Worm (Caenorhabditis elegans): ENCODE results near the gene C34E10.9.
A peak's percentile ranks its signal among the peaks of the same experiment; 100 is the strongest.

C34E10.9 gene

ce11 chrIII:5305725-5306124, 42.5 kb upstream of the C34E10.9 start (continued):
- peak; percentile 68 for TF ChIP-seq nhr-111 (GFP tag; optimal IDR thresholded peaks at IDR 0.05)
- TF ChIP-seq madf-9 (GFP tag; conservative IDR thresholded peaks at IDR 0.05), result peak; percentile 89
- peak; percentile 56 for TF ChIP-seq nhr-102 (tag; optimal IDR thresholded peaks at IDR 0.05)
- peak; percentile 81 for TF ChIP-seq mes-2 (tag; optimal IDR thresholded peaks at IDR 0.05; ENCODE audit: poor library complexity, severe bottlenecking)
- peak; percentile 86 for TF ChIP-seq mxl-2 (GFP tag; conservative IDR thresholded peaks at IDR 0.05)
- peak; percentile 79 for TF ChIP-seq unc-130 (GFP tag; optimal IDR thresholded peaks at IDR 0.05)
- no peak for TF ChIP-seq ztf-11 (tag; optimal IDR thresholded peaks at IDR 0.05)
- TF ChIP-seq daf-8 (GFP tag; IDR thresholded peaks at IDR 0.05), result 0 out of 2 replicates have a peak, but pooled peaks have one; percentile 65
- TF ChIP-seq F10B5.3 (tag; optimal IDR thresholded peaks at IDR 0.05), result peak; percentile 59
- TF ChIP-seq nhr-48 (tag; optimal IDR thresholded peaks at IDR 0.05), result no peak
- TF ChIP-seq skn-1 (tag; optimal IDR thresholded peaks at IDR 0.05), result no peak
- TF ChIP-seq lim-7 (GFP tag; IDR thresholded peaks at IDR 0.05), result peak; percentile 99
- TF ChIP-seq nhr-25 (tag; optimal IDR thresholded peaks at IDR 0.05; ENCODE audit: borderline replicate concordance, insufficient read depth), result no peak
- no peak for TF ChIP-seq attf-4 (tag; optimal IDR thresholded peaks at IDR 0.05)
- peak; percentile 15 to 62 for TF ChIP-seq hif-1 (tag; optimal IDR thresholded peaks at IDR 0.05)
- TF ChIP-seq F26F4.8 (GFP tag; conservative IDR thresholded peaks at IDR 0.05), result peak; percentile 98
- TF ChIP-seq mdt-29 (GFP tag; IDR thresholded peaks at IDR 0.05), result peak; percentile 44; the same call in 1 of the 2 replicates
- peak; percentile 89 for TF ChIP-seq vab-7 (GFP tag; IDR thresholded peaks at IDR 0.05)
- TF ChIP-seq tra-1 (GFP tag; IDR thresholded peaks at IDR 0.05), result peak; percentile 83
- peak; percentile 61 for TF ChIP-seq F49E8.2 (tag; optimal IDR thresholded peaks at IDR 0.05; ENCODE audit: borderline replicate concordance)
- TF ChIP-seq ZK337.2 (GFP tag; IDR thresholded peaks at IDR 0.05), result peak; percentile 84
- TF ChIP-seq fkh-10 (GFP tag; optimal IDR thresholded peaks at IDR 0.05), result peak; percentile 5
- no peak for TF ChIP-seq ama-1 (optimal IDR thresholded peaks at IDR 0.05)
- 0 out of 2 replicates have a peak, but pooled peaks have one; percentile 72 for TF ChIP-seq saeg-2 (GFP tag; IDR thresholded peaks at IDR 0.05)
- no peak for TF ChIP-seq lin-15B (tag; optimal IDR thresholded peaks at IDR 0.05)
- no peak for TF ChIP-seq nhr-237 (tag; optimal IDR thresholded peaks at IDR 0.05)
- peak; percentile 20 for TF ChIP-seq nhr-11 (tag; optimal IDR thresholded peaks at IDR 0.05)
- TF ChIP-seq hlh-30 (tag; optimal IDR thresholded peaks at IDR 0.05; ENCODE audit: insufficient read depth), result peak; percentile 49
- TF ChIP-seq dmd-6 (GFP tag; IDR thresholded peaks at IDR 0.05), result peak; percentile 66
- peak; percentile 91 for TF ChIP-seq Y105C5A.15 (GFP tag; IDR thresholded peaks at IDR 0.05)
- peak; percentile 95 for TF ChIP-seq ctbp-1 (GFP tag; IDR thresholded peaks at IDR 0.05)

- TF ChIP-seq aly-2 (tag; optimal IDR thresholded peaks at IDR 0.05) (no peak), unc-62 (GFP tag; optimal IDR thresholded peaks at IDR 0.05 in 1 of 2) (peak in 1 of 2 experiments; percentile 98), unc-62 (tag; optimal IDR thresholded peaks at IDR 0.05) (no peak)
Measured at ce11 chrIII:5304044-5304443, 40.8 kb upstream of the C34E10.9 start.

- TF ChIP-seq ama-1 (optimal IDR thresholded peaks at IDR 0.05), result no peak
- TF ChIP-seq Y75B8A.6 (GFP tag; IDR thresholded peaks at IDR 0.05), result no peak
- no peak for TF ChIP-seq F10B5.3 (tag; optimal IDR thresholded peaks at IDR 0.05)
- TF ChIP-seq daf-19 (GFP tag; conservative IDR thresholded peaks at IDR 0.05), result no peak
- no peak for TF ChIP-seq nhr-102 (tag; optimal IDR thresholded peaks at IDR 0.05)
- no peak for TF ChIP-seq dve-1 (tag; optimal IDR thresholded peaks at IDR 0.05; ENCODE audit: insufficient read depth)
- no peak for TF ChIP-seq lin-15B (tag; optimal IDR thresholded peaks at IDR 0.05)
- TF ChIP-seq D1046.2 (GFP tag; IDR thresholded peaks at IDR 0.05), result no peak
- no peak for TF ChIP-seq T20F7.1 (GFP tag; optimal IDR thresholded peaks at IDR 0.05)
- TF ChIP-seq madf-5 (GFP tag; IDR thresholded peaks at IDR 0.05), result no peak
- TF ChIP-seq aly-2 (tag; optimal IDR thresholded peaks at IDR 0.05), result no peak
- TF ChIP-seq daf-16 (GFP tag; optimal IDR thresholded peaks at IDR 0.05), result no peak
- TF ChIP-seq daf-16 (tag; optimal IDR thresholded peaks at IDR 0.05), result no peak
- TF ChIP-seq snpc-4 (tag; optimal IDR thresholded peaks at IDR 0.05), result no peak
- no peak for TF ChIP-seq Y48G9A.11 (GFP tag; IDR thresholded peaks at IDR 0.05)
- TF ChIP-seq F26F4.8 (GFP tag; conservative IDR thresholded peaks at IDR 0.05), result no peak
- TF ChIP-seq php-3 (GFP tag; IDR thresholded peaks at IDR 0.05), result no peak
- TF ChIP-seq hlh-11 (tag; optimal IDR thresholded peaks at IDR 0.05), result no peak
Measured at ce11 chrIII:5301786-5302268, 38.6 kb upstream of the C34E10.9 start, which contains the start of the genes T15B12.2 and F52C9.5. TSS of gene T15B12.2 (minus strand) at chrIII:5301886. TSS of gene F52C9.5 (plus strand) at chrIII:5302218.

Measured in whole organism, L4 larva.